Fruit fly (Drosophila melanogaster): Measurements from ENCODE around the gene CG5418.
A peak's percentile ranks its signal among the peaks of the same experiment; 100 is the strongest.

The CG5418 gene

dm6 chr2L:12498538-12498937, 45.5 kb upstream of the CG5418 start (continued):
- TF ChIP-seq Camta (GFP tag; optimal IDR thresholded peaks at IDR 0.05) = no peak
- no peak for TF ChIP-seq ro (GFP tag; IDR thresholded peaks at IDR 0.05)
- peak; percentile 8; the same call in 1 of the 2 replicates for TF ChIP-seq chm (GFP tag; IDR thresholded peaks at IDR 0.05)
- no peak for TF ChIP-seq CHES-1-like (GFP tag; optimal IDR thresholded peaks at IDR 0.05)
- TF ChIP-seq Drgx (GFP tag; IDR thresholded peaks at IDR 0.05) = no peak
- TF ChIP-seq CG11723 (GFP tag; optimal IDR thresholded peaks at IDR 0.05) = no peak
- no peak for TF ChIP-seq Doc2 (GFP tag; IDR thresholded peaks at IDR 0.05)
- TF ChIP-seq Ssrp (tag; optimal IDR thresholded peaks at IDR 0.05) = no peak
- no peak for TF ChIP-seq CG15011 (GFP tag; optimal IDR thresholded peaks at IDR 0.05)
- no peak for TF ChIP-seq CG7372 (GFP tag; IDR thresholded peaks at IDR 0.05)
- TF ChIP-seq CG2875 (GFP tag; optimal IDR thresholded peaks at IDR 0.05) = peak; percentile 9
- no peak for TF ChIP-seq Elba2 (GFP tag; optimal IDR thresholded peaks at IDR 0.05)
- TF ChIP-seq twi (tag; optimal IDR thresholded peaks at IDR 0.05) = no peak
- no peak for TF ChIP-seq CG3995 (GFP tag; optimal IDR thresholded peaks at IDR 0.05)
- no peak for TF ChIP-seq CG5953 (GFP tag; IDR thresholded peaks at IDR 0.05)
- no peak for TF ChIP-seq Usf (GFP tag; optimal IDR thresholded peaks at IDR 0.05)
- TF ChIP-seq Dfd (GFP tag; optimal IDR thresholded peaks at IDR 0.05) = no peak
- peak; percentile 0 for TF ChIP-seq CG6813 (GFP tag; optimal IDR thresholded peaks at IDR 0.05)
- TF ChIP-seq ac (GFP tag; optimal IDR thresholded peaks at IDR 0.05) = peak; percentile 4
- no peak for TF ChIP-seq fd3F (GFP tag; optimal IDR thresholded peaks at IDR 0.05)
- TF ChIP-seq lilli (GFP tag; optimal IDR thresholded peaks at IDR 0.05) = no peak
- no peak for TF ChIP-seq trem (tag; optimal IDR thresholded peaks at IDR 0.05)
- TF ChIP-seq CG17361 (GFP tag; IDR thresholded peaks at IDR 0.05) = no peak
- no peak for TF ChIP-seq CG31365 (tag; optimal IDR thresholded peaks at IDR 0.05)
- TF ChIP-seq maf-S (GFP tag; optimal IDR thresholded peaks at IDR 0.05) = no peak
- no peak for TF ChIP-seq C15 (GFP tag; IDR thresholded peaks at IDR 0.05)
- TF ChIP-seq chinmo (GFP tag; IDR thresholded peaks at IDR 0.05; ENCODE audit: partially characterized antibody) = no peak
- TF ChIP-seq schlank (tag; optimal IDR thresholded peaks at IDR 0.05) = no peak
- no peak for TF ChIP-seq so (GFP tag; IDR thresholded peaks at IDR 0.05)
- no peak for TF ChIP-seq NC2β (GFP tag; optimal IDR thresholded peaks at IDR 0.05)
- no peak for TF ChIP-seq cwo (GFP tag; optimal IDR thresholded peaks at IDR 0.05)
- no peak for TF ChIP-seq salm (tag; optimal IDR thresholded peaks at IDR 0.05)
- TF ChIP-seq ara (GFP tag; IDR thresholded peaks at IDR 0.05) = 0 out of 2 replicates have a peak, but pooled peaks have one; percentile 11
- TF ChIP-seq emc (GFP tag; optimal IDR thresholded peaks at IDR 0.05) = no peak
- TF ChIP-seq B-H1 (GFP tag; IDR thresholded peaks at IDR 0.05) = no peak
- TF ChIP-seq Dip2 (GFP tag; IDR thresholded peaks at IDR 0.05) = no peak
- TF ChIP-seq Hr51 (GFP tag; optimal IDR thresholded peaks at IDR 0.05) = no peak
- no peak for TF ChIP-seq CG30403 (GFP tag; optimal IDR thresholded peaks at IDR 0.05)
- TF ChIP-seq fru (optimal IDR thresholded peaks at IDR 0.05) = no peak
- no peak for TF ChIP-seq ken (GFP tag; IDR thresholded peaks at IDR 0.05)
- TF ChIP-seq stwl (tag; optimal IDR thresholded peaks at IDR 0.05) = no peak
- TF ChIP-seq fd64A (GFP tag; optimal IDR thresholded peaks at IDR 0.05) = peak; percentile 69
- TF ChIP-seq eve (GFP tag; optimal IDR thresholded peaks at IDR 0.05) = no peak
- TF ChIP-seq CG18011 (GFP tag; optimal IDR thresholded peaks at IDR 0.05) = no peak
- TF ChIP-seq CG2712 (tag; optimal IDR thresholded peaks at IDR 0.05) = peak; percentile 29
- TF ChIP-seq CG8944 (GFP tag; optimal IDR thresholded peaks at IDR 0.05) = no peak
- no peak for TF ChIP-seq CG7357 (GFP tag; IDR thresholded peaks at IDR 0.05)
- TF ChIP-seq aop (GFP tag; IDR thresholded peaks at IDR 0.05) = no peak
- no peak for TF ChIP-seq disco-r (GFP tag; optimal IDR thresholded peaks at IDR 0.05)
- TF ChIP-seq stc (GFP tag; IDR thresholded peaks at IDR 0.05) = peak; percentile 45
- TF ChIP-seq CG1602 (GFP tag; optimal IDR thresholded peaks at IDR 0.05) = no peak
- peak; percentile 31; the same call in 1 of the 3 replicates for TF ChIP-seq Aef1 (GFP tag; IDR thresholded peaks at IDR 0.05)
- TF ChIP-seq CG3726 (GFP tag; IDR thresholded peaks at IDR 0.05) = no peak
